Fruit fly (Drosophila melanogaster) whole organism, embryonic: ENCODE measurements around the gene Glyat.
A peak's percentile ranks its signal among the peaks of the same experiment; 100 is the strongest.

Source experiments
- Adf1 ChIP-seq: fragments of 200-800 bp; sonication (Bioruptor generic); IDR thresholded peaks from 2 replicates; pipeline ENCODE4 v1.3.6; 2022; ENCODE audit warnings: missing biosample characterization, missing genetic modification characterization
- Atf6 ChIP-seq: fragments of 200-800 bp; sonication (Bioruptor generic); IDR thresholded peaks from 2 replicates; pipeline ENCODE4 v1.3.6; 2022; ENCODE audit warnings: missing biosample characterization, missing genetic modification characterization
- B-H2 ChIP-seq: fragments of 200-800 bp; sonication (Bioruptor generic); optimal IDR thresholded peaks from 2 replicates; lab custom pipeline; 2018; ENCODE audit warnings: missing biosample characterization, mild to moderate bottlenecking, missing genetic modification characterization
- CG1233 ChIP-seq: fragments of 200-800 bp; sonication (Bioruptor generic); optimal IDR thresholded peaks from 4 replicates; lab custom pipeline; 2018; ENCODE audit warnings: missing biosample characterization, mild to moderate bottlenecking, missing genetic modification characterization
- CG13287 ChIP-seq: fragments of 200-800 bp; sonication (Bioruptor generic); IDR thresholded peaks from 2 replicates; pipeline ENCODE4 v1.3.6; 2022; ENCODE audit warnings: missing biosample characterization, missing genetic modification characterization; ENCODE audit not compliant: partially characterized antibody
- CG14441 ChIP-seq: fragments of 200-800 bp; sonication (Bioruptor generic); IDR thresholded peaks from 2 replicates; pipeline ENCODE4 v1.3.6; 2022; ENCODE audit warnings: missing biosample characterization, missing genetic modification characterization
- CG15269 ChIP-seq: fragments of 200-800 bp; sonication (Bioruptor generic); optimal IDR thresholded peaks from 2 replicates; lab custom pipeline; 2018; ENCODE audit warnings: missing biosample characterization, mild to moderate bottlenecking, missing genetic modification characterization, moderate library complexity
- CG1602 ChIP-seq: fragments of 200-800 bp; sonication (Bioruptor generic); optimal IDR thresholded peaks from 3 replicates; lab custom pipeline; 2016; ENCODE audit warnings: missing biosample characterization, missing genetic modification characterization
- CG1603 ChIP-seq: fragments of 200-800 bp; sonication (Bioruptor generic); optimal IDR thresholded peaks from 2 replicates; lab custom pipeline; 2019; ENCODE audit warnings: missing biosample characterization, mild to moderate bottlenecking, missing genetic modification characterization, moderate library complexity
- CG17829 ChIP-seq: fragments of 200-800 bp; optimal IDR thresholded peaks from 2 replicates; lab custom pipeline; 2019; ENCODE audit warnings: missing biosample characterization, mild to moderate bottlenecking, missing genetic modification characterization, moderate library complexity
- CG18262 ChIP-seq: fragments of 200-800 bp; optimal IDR thresholded peaks from 3 replicates; lab custom pipeline; 2019; ENCODE audit warnings: missing biosample characterization, mild to moderate bottlenecking, missing genetic modification characterization, moderate library complexity
- CG31365 ChIP-seq: fragments of 200-800 bp; sonication (Bioruptor generic); optimal IDR thresholded peaks from 2 replicates; lab custom pipeline; 2018; ENCODE audit warnings: missing biosample characterization, mild to moderate bottlenecking, missing genetic modification characterization
- CG34376 ChIP-seq: fragments of 200-800 bp; sonication (Bioruptor generic); optimal IDR thresholded peaks from 2 replicates; lab custom pipeline; 2018; ENCODE audit warnings: missing biosample characterization, mild to moderate bottlenecking, missing genetic modification characterization
- CG4404 ChIP-seq: fragments of 200-800 bp; sonication (Bioruptor generic); IDR thresholded peaks from 2 replicates; pipeline ENCODE4 v1.3.6; 2022; ENCODE audit warnings: missing biosample characterization, missing genetic modification characterization
- CG4424 ChIP-seq: fragments of 200-800 bp; sonication (Bioruptor generic); optimal IDR thresholded peaks from 3 replicates; lab custom pipeline; 2016; ENCODE audit warnings: missing biosample characterization, missing genetic modification characterization
- CG4730 ChIP-seq: fragments of 200-800 bp; sonication (Bioruptor generic); IDR thresholded peaks from 2 replicates; pipeline ENCODE4 v1.3.6; 2022; ENCODE audit warnings: missing biosample characterization, missing genetic modification characterization
- CG5180 ChIP-seq: fragments of 200-800 bp; sonication (Bioruptor generic); optimal IDR thresholded peaks from 3 replicates; lab custom pipeline; 2017; ENCODE audit warnings: missing biosample characterization, missing genetic modification characterization, mild to moderate bottlenecking, moderate library complexity, missing genetic modification reagents
- CG7271 ChIP-seq: fragments of 200-800 bp; sonication (Bioruptor generic); optimal IDR thresholded peaks from 2 replicates; lab custom pipeline; 2018; ENCODE audit warnings: missing biosample characterization, mild to moderate bottlenecking, missing genetic modification characterization, moderate library complexity
- CG8281 ChIP-seq: fragments of 200-800 bp; sonication (Bioruptor generic); optimal IDR thresholded peaks from 2 replicates; lab custom pipeline; 2018; ENCODE audit warnings: missing biosample characterization, mild to moderate bottlenecking, missing genetic modification characterization, moderate library complexity
- CG8359 ChIP-seq: fragments of 200-800 bp; sonication (Bioruptor generic); optimal IDR thresholded peaks from 2 replicates; lab custom pipeline; 2017; ENCODE audit warnings: missing biosample characterization, mild to moderate bottlenecking, missing genetic modification characterization, borderline replicate concordance
- CG8944 ChIP-seq: fragments of 200-800 bp; sonication (Bioruptor generic); optimal IDR thresholded peaks from 3 replicates; lab custom pipeline; 2016; ENCODE audit warnings: missing biosample characterization, missing genetic modification characterization
- CG9932 ChIP-seq: fragments of 200-800 bp; sonication (Bioruptor generic); IDR thresholded peaks from 2 replicates; pipeline ENCODE4 v1.3.6; 2022; ENCODE audit warnings: missing biosample characterization, missing genetic modification characterization
- Dek ChIP-seq: fragments of 200-800 bp; sonication (Bioruptor generic); optimal IDR thresholded peaks from 3 replicates; lab custom pipeline; 2019; ENCODE audit warnings: missing biosample characterization, mild to moderate bottlenecking, missing genetic modification characterization, moderate library complexity
- Fer1 ChIP-seq: fragments of 200-800 bp; sonication (Bioruptor generic); optimal IDR thresholded peaks from 2 replicates; lab custom pipeline; 2017; ENCODE audit warnings: missing biosample characterization, mild to moderate bottlenecking, missing genetic modification characterization
- Lhr ChIP-seq: fragments of 200-800 bp; sonication (Bioruptor generic); optimal IDR thresholded peaks from 3 replicates; lab custom pipeline; 2017; ENCODE audit warnings: mild to moderate bottlenecking, missing biosample characterization, missing genetic modification reagents, missing genetic modification characterization
- Ravus ChIP-seq: fragments of 200-800 bp; sonication (Bioruptor generic); IDR thresholded peaks from 2 replicates; pipeline ENCODE4 v1.3.6; 2022; ENCODE audit warnings: missing biosample characterization, missing genetic modification characterization
- ac ChIP-seq: fragments of 200-800 bp; sonication (Bioruptor generic); optimal IDR thresholded peaks from 3 replicates; lab custom pipeline; 2017; ENCODE audit warnings: missing biosample characterization, mild to moderate bottlenecking, missing genetic modification characterization
- ara ChIP-seq: fragments of 200-800 bp; sonication (Bioruptor generic); IDR thresholded peaks from 2 replicates; pipeline ENCODE4 v1.3.6; 2022; ENCODE audit warnings: missing biosample characterization, missing genetic modification characterization
- ash1 ChIP-seq: fragments of 200-800 bp; sonication (Bioruptor generic); optimal IDR thresholded peaks from 2 replicates; lab custom pipeline; 2018; ENCODE audit warnings: missing biosample characterization, mild to moderate bottlenecking, missing genetic modification characterization
- az2 ChIP-seq: fragments of 200-800 bp; sonication (Bioruptor generic); optimal IDR thresholded peaks from 3 replicates; lab custom pipeline; 2016; ENCODE audit warnings: missing biosample characterization, missing genetic modification characterization
- ci ChIP-seq: fragments of 200-800 bp; sonication (Bioruptor generic); IDR thresholded peaks from 3 replicates; pipeline ENCODE4 v1.3.6; 2022; ENCODE audit warnings: missing biosample characterization, missing genetic modification characterization
- dimm ChIP-seq: fragments of 200-800 bp; sonication (Bioruptor generic); IDR thresholded peaks from 2 replicates; pipeline ENCODE4 v1.3.6; 2022; ENCODE audit warnings: missing biosample characterization, missing genetic modification characterization
- dpn ChIP-seq, 2 experiments: fragments of 200-800 bp; sonication (Bioruptor generic); optimal IDR thresholded peaks; 3 replicates each; lab custom pipeline; 2016; ENCODE audit warnings: missing biosample characterization in 2 of 2, missing genetic modification characterization in 2 of 2
- fd64A ChIP-seq: fragments of 200-800 bp; sonication (Bioruptor generic); optimal IDR thresholded peaks from 3 replicates; lab custom pipeline; 2018; ENCODE audit warnings: missing biosample characterization, mild to moderate bottlenecking, missing genetic modification characterization
- grau ChIP-seq: fragments of 200-800 bp; optimal IDR thresholded peaks from 3 replicates; lab custom pipeline; 2019; ENCODE audit warnings: missing biosample characterization, mild to moderate bottlenecking, missing genetic modification characterization, moderate library complexity
- gro ChIP-seq: fragments of 200-800 bp; sonication (Bioruptor generic); optimal IDR thresholded peaks from 2 replicates; lab custom pipeline; 2016; ENCODE audit warnings: missing biosample characterization, missing genetic modification characterization
- lilli ChIP-seq: fragments of 200-800 bp; sonication (Bioruptor generic); optimal IDR thresholded peaks from 3 replicates; lab custom pipeline; 2016; ENCODE audit warnings: missing biosample characterization, missing genetic modification characterization
- lola ChIP-seq, 3 experiments: fragments of >200 bp in 2 of 3; fragments of 200-800 bp in 1 of 3; sonication (Bioruptor generic) in 1 of 3; optimal IDR thresholded peaks; 2 replicates each; lab custom pipeline; 2017 to 2019; ENCODE audit warnings: missing biosample characterization in 3 of 3, missing genetic modification characterization in 3 of 3, mild to moderate bottlenecking in 1 of 3, moderate library complexity in 1 of 3
- onecut ChIP-seq: fragments of 200-800 bp; sonication (Bioruptor generic); IDR thresholded peaks from 2 replicates; pipeline ENCODE4 v1.3.6; 2022; ENCODE audit warnings: missing biosample characterization, missing genetic modification characterization
- pho ChIP-seq: fragments of 200-800 bp; sonication (Bioruptor generic); optimal IDR thresholded peaks from 2 replicates; lab custom pipeline; 2016; ENCODE audit warnings: missing biosample characterization, missing genetic modification characterization
- pnt ChIP-seq: fragments of 200-800 bp; sonication (Bioruptor generic); optimal IDR thresholded peaks from 3 replicates; lab custom pipeline; 2016; ENCODE audit warnings: missing biosample characterization, missing genetic modification characterization
- ranshi ChIP-seq: fragments of 200-800 bp; sonication (Bioruptor generic); IDR thresholded peaks from 2 replicates; pipeline ENCODE4 v1.3.6; 2022; ENCODE audit warnings: missing biosample characterization, missing genetic modification characterization
- sc ChIP-seq, 3 experiments: fragments of >200 bp in 2 of 3; fragments of 200-800 bp in 1 of 3; sonication (Bioruptor generic) in 1 of 3; optimal IDR thresholded peaks; 2 replicates in 2 of 3; 3 replicates in 1 of 3; lab custom pipeline; 2017; ENCODE audit warnings: mild to moderate bottlenecking in 1 of 3, missing biosample characterization in 1 of 3, missing genetic modification characterization in 1 of 3, missing genetic modification reagents in 1 of 3
- schlank ChIP-seq: fragments of 200-800 bp; sonication (Bioruptor generic); optimal IDR thresholded peaks from 2 replicates; lab custom pipeline; 2018; ENCODE audit warnings: missing biosample characterization, mild to moderate bottlenecking, missing genetic modification characterization
- shn ChIP-seq: fragments of 200-800 bp; sonication (Bioruptor generic); optimal IDR thresholded peaks from 3 replicates; lab custom pipeline; 2016; ENCODE audit warnings: missing biosample characterization, missing genetic modification characterization
- slbo ChIP-seq: fragments of 200-800 bp; sonication (Bioruptor generic); IDR thresholded peaks from 2 replicates; pipeline ENCODE4 v1.3.6; 2022; ENCODE audit warnings: missing biosample characterization, missing genetic modification characterization
- sob ChIP-seq: fragments of 200-800 bp; sonication (Bioruptor generic); IDR thresholded peaks from 2 replicates; pipeline ENCODE4 v1.3.6; 2022; ENCODE audit warnings: missing biosample characterization, missing genetic modification characterization
- ssp ChIP-seq: fragments of 200-800 bp; sonication (Bioruptor generic); IDR thresholded peaks from 2 replicates; pipeline ENCODE4 v1.3.6; 2022; ENCODE audit warnings: missing biosample characterization, missing genetic modification characterization

Gene Glyat

DNA sequence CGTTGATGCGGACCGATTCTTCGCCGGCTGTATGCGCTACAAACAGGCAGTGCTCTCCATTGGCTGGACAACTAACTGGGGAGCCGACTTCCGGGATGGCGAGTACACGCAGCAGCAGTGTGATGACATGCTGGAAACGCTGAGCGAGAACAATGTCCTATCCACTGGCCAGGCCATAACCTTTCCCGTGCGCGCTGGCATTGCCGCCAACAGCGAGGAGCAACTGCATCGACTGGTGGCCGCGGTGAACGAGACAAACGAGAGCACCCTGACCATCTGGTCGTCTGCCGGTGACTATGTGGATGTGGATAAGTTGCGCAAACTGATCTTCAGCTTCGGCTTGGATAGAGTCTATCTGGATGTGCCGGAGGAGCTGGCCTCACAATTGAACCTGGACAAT lies 24.2 kb downstream of the Glyat start (continued):
- no peak for TF ChIP-seq pho (GFP tag; lab: Kevin White, UChicago)
- TF ChIP-seq CG5180 = no peak
- TF ChIP-seq CG1233 (GFP tag; lab: Kevin White, UChicago) = no peak
- 0 out of 2 replicates have a peak, but pooled peaks have one; percentile 17 for TF ChIP-seq Atf6 (GFP tag; lab: Robert Waterston, UW)
- TF ChIP-seq Adf1 = no peak
- TF ChIP-seq dimm (GFP tag; lab: Robert Waterston, UW) = no peak
- TF ChIP-seq, all 482 proteins: peak for 5

DNA sequence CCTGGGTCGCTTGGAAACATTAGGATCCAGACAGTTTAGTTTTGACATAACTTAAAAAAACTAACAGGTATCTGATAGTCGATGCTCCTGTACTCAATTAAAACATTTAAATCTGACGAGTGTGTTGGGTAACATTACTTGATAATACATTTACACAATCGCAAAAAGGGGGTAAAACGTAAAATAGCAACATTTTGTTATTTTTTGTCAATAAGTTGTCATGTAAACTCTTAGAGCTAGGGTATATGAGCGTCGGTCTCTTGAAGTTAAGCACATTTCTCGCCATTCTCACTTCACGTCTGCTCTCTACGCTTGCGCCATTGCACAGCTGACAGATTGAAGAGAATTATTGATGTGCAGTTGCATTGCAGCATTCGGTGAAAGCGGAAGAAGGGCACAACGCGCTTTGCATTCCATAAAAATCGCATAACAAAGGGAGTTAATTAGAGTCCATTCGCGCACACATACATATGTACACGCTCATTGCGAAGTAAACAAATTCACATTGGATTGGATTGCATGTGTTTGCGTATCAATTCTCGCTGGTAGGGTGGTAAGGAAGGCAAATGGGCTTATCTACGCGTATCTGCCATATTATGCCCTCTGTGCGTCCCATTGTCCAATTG lies 25.4 kb downstream of the Glyat start:
- no peak for TF ChIP-seq CG1602 (GFP tag; lab: Kevin White, UChicago)
- TF ChIP-seq fd64A = no peak
- no peak for TF ChIP-seq schlank (tag; lab: Kevin White, UChicago)
- TF ChIP-seq CG4424 (GFP tag; lab: Kevin White, UChicago) = no peak
- no peak for TF ChIP-seq CG4730 (GFP tag; lab: Robert Waterston, UW)
- TF ChIP-seq az2 (GFP tag; lab: Kevin White, UChicago) = peak; percentile 19
- no peak for TF ChIP-seq pho (GFP tag; lab: Kevin White, UChicago)
- TF ChIP-seq ci = 0 out of 3 replicates have a peak, but pooled peaks have one; percentile 38
- no peak for TF ChIP-seq B-H2 (GFP tag; lab: Kevin White, UChicago)
- TF ChIP-seq CG14441 (GFP tag; lab: Robert Waterston, UW) = 0 out of 2 replicates have a peak, but pooled peaks have one; percentile 8
- TF ChIP-seq ara (GFP tag; lab: Robert Waterston, UW) = no peak
- TF ChIP-seq ranshi (GFP tag; lab: Robert Waterston, UW) = 0 out of 2 replicates have a peak, but pooled peaks have one; percentile 12
- TF ChIP-seq ash1 (GFP tag; lab: Kevin White, UChicago) = no peak
- TF ChIP-seq CG34376 (GFP tag; lab: Kevin White, UChicago) = no peak
- peak; percentile 92 for TF ChIP-seq CG8281
- no peak for TF ChIP-seq CG8944
- peak; percentile 23 for TF ChIP-seq CG18262 (tag; lab: Kevin White, UChicago)
- no peak for TF ChIP-seq sc (optimal IDR thresholded peaks at IDR 0.05; lab: Kevin White, UChicago)
- TF ChIP-seq sc (GFP tag; optimal IDR thresholded peaks at IDR 0.05; lab: Kevin White, UChicago) = no peak
- TF ChIP-seq pnt = no peak
- no peak for TF ChIP-seq sob
- TF ChIP-seq Lhr (GFP tag; lab: Kevin White, UChicago) = no peak
- TF ChIP-seq Ravus (GFP tag; lab: Robert Waterston, UW) = no peak
- TF ChIP-seq Dek = no peak
- TF ChIP-seq shn (GFP tag; lab: Kevin White, UChicago) = no peak
- no peak for TF ChIP-seq CG4404 (GFP tag; lab: Robert Waterston, UW)
- TF ChIP-seq slbo (GFP tag; lab: Robert Waterston, UW) = no peak
- no peak for TF ChIP-seq ssp
- no peak for TF ChIP-seq CG8359
- TF ChIP-seq CG7271 (tag; lab: Kevin White, UChicago) = no peak
- TF ChIP-seq CG15269 (tag; lab: Kevin White, UChicago) = no peak
- no peak for TF ChIP-seq CG17829
- TF ChIP-seq CG13287 (GFP tag; lab: Robert Waterston, UW) = peak; percentile 33; the same call in 1 of the 2 replicates
- no peak for TF ChIP-seq CG31365 (tag; lab: Kevin White, UChicago)
- TF ChIP-seq grau (tag; lab: Kevin White, UChicago) = peak; percentile 17
- TF ChIP-seq CG9932 (GFP tag; lab: Robert Waterston, UW) = no peak
- TF ChIP-seq onecut (GFP tag; lab: Robert Waterston, UW) = peak; percentile 23; the same call in 1 of the 2 replicates
- peak; percentile 27 to 31 for TF ChIP-seq dpn (GFP tag; optimal IDR thresholded peaks at IDR 0.05; lab: Kevin White, UChicago)
- TF ChIP-seq CG1603 (tag; lab: Kevin White, UChicago) = peak; percentile 13
- TF ChIP-seq ac (GFP tag; lab: Kevin White, UChicago) = no peak
- TF ChIP-seq gro (GFP tag; lab: Kevin White, UChicago) = no peak
- TF ChIP-seq lilli (GFP tag; lab: Kevin White, UChicago) = peak; percentile 16
- TF ChIP-seq Fer1 (GFP tag; lab: Kevin White, UChicago) = no peak
- TF ChIP-seq lola (GFP tag; optimal IDR thresholded peaks at IDR 0.05; lab: Kevin White, UChicago) = no peak
